Worm (Caenorhabditis elegans) whole organism, L2 larva: Measurements from ENCODE around the gene memi-2.

Experiments used
- C34F6.9 ChIP-seq: fragments of 150-350 bp; optimal IDR thresholded peaks from 2 replicates; lab custom pipeline; 2014; ENCODE audit warnings: missing biosample characterization, missing genetic modification characterization
- F13H6.1 ChIP-seq: sonication (generic microtip); optimal IDR thresholded peaks from 2 replicates; lab custom pipeline; 2016; ENCODE audit warnings: missing genetic modification characterization, missing compliant biosample characterization
- Y55F3AM.14 ChIP-seq: fragments of 200-800 bp; sonication (Bioruptor generic); optimal IDR thresholded peaks from 2 replicates; lab custom pipeline; 2018; ENCODE audit warnings: mild to moderate bottlenecking, missing genetic modification characterization, missing compliant biosample characterization
- ZK546.5 ChIP-seq: sonication (generic microtip); optimal IDR thresholded peaks from 2 replicates; lab custom pipeline; 2017; ENCODE audit warnings: missing biosample characterization, missing genetic modification characterization
- alr-1 ChIP-seq: fragments of 150-350 bp; optimal IDR thresholded peaks from 2 replicates; lab custom pipeline; 2014; ENCODE audit warnings: missing biosample characterization, missing genetic modification characterization
- aly-2 ChIP-seq: fragments of 150-350 bp; optimal IDR thresholded peaks from 2 replicates; lab custom pipeline; 2014; ENCODE audit warnings: missing biosample characterization, missing genetic modification characterization
- ama-1 ChIP-seq: fragments of 150-350 bp; optimal IDR thresholded peaks from 2 replicates; lab custom pipeline; 2018; ENCODE audit warnings: inconsistent platforms
- blmp-1 ChIP-seq: sonication (generic microtip); optimal IDR thresholded peaks from 2 replicates; lab custom pipeline; 2017; ENCODE audit warnings: missing genetic modification characterization, mild to moderate bottlenecking, missing compliant biosample characterization, antibody characterized with exemption, moderate library complexity; ENCODE audit not compliant: insufficient read depth
- ceh-82 ChIP-seq: fragments of 150-350 bp; optimal IDR thresholded peaks from 2 replicates; lab custom pipeline; 2014; ENCODE audit warnings: missing biosample characterization, missing genetic modification characterization
- crh-2 ChIP-seq: sonication (generic microtip); optimal IDR thresholded peaks from 2 replicates; lab custom pipeline; 2017; ENCODE audit warnings: missing biosample characterization, missing genetic modification characterization
- dmd-4 ChIP-seq: sonication (generic microtip); optimal IDR thresholded peaks from 2 replicates; lab custom pipeline; 2017; ENCODE audit warnings: missing biosample characterization, missing genetic modification characterization
- egl-27 ChIP-seq: sonication (generic microtip); optimal IDR thresholded peaks from 3 replicates; lab custom pipeline; 2017; ENCODE audit warnings: missing biosample characterization, missing genetic modification reagents, missing genetic modification characterization
- elt-1 ChIP-seq: fragments of 150-350 bp; optimal IDR thresholded peaks from 2 replicates; lab custom pipeline; 2014; ENCODE audit warnings: missing biosample characterization, missing genetic modification characterization
- elt-3 ChIP-seq: sonication (generic microtip); optimal IDR thresholded peaks from 2 replicates; lab custom pipeline; 2017; ENCODE audit warnings: missing biosample characterization, missing genetic modification characterization
- lin-13 ChIP-seq: fragments of 150-350 bp; optimal IDR thresholded peaks from 2 replicates; lab custom pipeline; 2014; ENCODE audit warnings: missing biosample characterization, missing genetic modification reagents, missing genetic modification characterization
- lin-39 ChIP-seq: fragments of 150-350 bp; optimal IDR thresholded peaks from 2 replicates; lab custom pipeline; 2014; ENCODE audit warnings: missing biosample characterization, missing genetic modification reagents, missing genetic modification characterization
- mab-5 ChIP-seq: fragments of 150-350 bp; optimal IDR thresholded peaks from 2 replicates; lab custom pipeline; 2014; ENCODE audit warnings: missing biosample characterization, missing genetic modification characterization
- mdl-1 ChIP-seq, 2 experiments: fragments of 150-350 bp in 1 of 2; sonication (generic microtip) in 1 of 2; optimal IDR thresholded peaks; 2 replicates each; lab custom pipeline; 2017; ENCODE audit warnings: missing biosample characterization in 2 of 2, missing genetic modification characterization in 2 of 2
- nhr-10 ChIP-seq: sonication (generic microtip); optimal IDR thresholded peaks from 2 replicates; lab custom pipeline; 2017; ENCODE audit warnings: missing biosample characterization, missing genetic modification characterization
- nhr-11 ChIP-seq: fragments of 150-350 bp; optimal IDR thresholded peaks from 2 replicates; lab custom pipeline; 2014; ENCODE audit warnings: missing biosample characterization, missing genetic modification characterization
- nhr-129 ChIP-seq: fragments of 150-350 bp; optimal IDR thresholded peaks from 2 replicates; lab custom pipeline; 2014; ENCODE audit warnings: missing biosample characterization, missing genetic modification characterization
- nhr-21 ChIP-seq: fragments of 150-350 bp; optimal IDR thresholded peaks from 2 replicates; lab custom pipeline; 2014; ENCODE audit warnings: missing biosample characterization, missing genetic modification characterization
- nhr-23 ChIP-seq: fragments of 150-350 bp; optimal IDR thresholded peaks from 2 replicates; lab custom pipeline; 2014; ENCODE audit warnings: missing biosample characterization, missing genetic modification reagents, missing genetic modification characterization
- nhr-237 ChIP-seq: fragments of 150-350 bp; optimal IDR thresholded peaks from 2 replicates; lab custom pipeline; 2014; ENCODE audit warnings: missing biosample characterization, missing genetic modification characterization
- nhr-25 ChIP-seq: fragments of 150-350 bp; sonication (generic microtip); optimal IDR thresholded peaks from 3 replicates; lab custom pipeline; 2014; ENCODE audit warnings: missing biosample characterization, missing genetic modification characterization
- nhr-6 ChIP-seq: fragments of 150-350 bp; optimal IDR thresholded peaks from 2 replicates; lab custom pipeline; 2014; ENCODE audit warnings: missing biosample characterization, missing genetic modification characterization
- nhr-77 ChIP-seq: fragments of 150-350 bp; optimal IDR thresholded peaks from 2 replicates; lab custom pipeline; 2014; ENCODE audit warnings: missing biosample characterization, missing genetic modification characterization
- peb-1 ChIP-seq: fragments of 150-350 bp; optimal IDR thresholded peaks from 2 replicates; lab custom pipeline; 2014; ENCODE audit warnings: missing biosample characterization, missing genetic modification characterization
- sma-9 ChIP-seq, 2 experiments: fragments of 150-350 bp in 1 of 2; sonication (generic microtip) in 1 of 2; optimal IDR thresholded peaks; 2 replicates each; lab custom pipeline; 2014 to 2016; ENCODE audit warnings: missing genetic modification characterization in 2 of 2, mild to moderate bottlenecking in 1 of 2, missing biosample characterization in 1 of 2, missing compliant biosample characterization in 1 of 2, missing genetic modification reagents in 1 of 2, moderate library complexity in 1 of 2
- unc-39 ChIP-seq: fragments of 150-350 bp; optimal IDR thresholded peaks from 2 replicates; lab custom pipeline; 2014; ENCODE audit warnings: missing biosample characterization, missing genetic modification characterization
- unc-55 ChIP-seq: fragments of 150-350 bp; sonication (generic microtip); optimal IDR thresholded peaks from 3 replicates; lab custom pipeline; 2014; ENCODE audit warnings: missing biosample characterization, missing genetic modification reagents, missing genetic modification characterization
- unc-62 ChIP-seq: fragments of 150-350 bp; optimal IDR thresholded peaks from 2 replicates; lab custom pipeline; 2014; ENCODE audit warnings: missing biosample characterization, missing genetic modification reagents, missing genetic modification characterization
- zag-1 ChIP-seq: fragments of 150-350 bp; optimal IDR thresholded peaks from 2 replicates; lab custom pipeline; 2014; ENCODE audit warnings: missing biosample characterization, missing genetic modification characterization
- ztf-1 ChIP-seq: fragments of 200-800 bp; sonication (Bioruptor generic); conservative IDR thresholded peaks from 2 replicates; pipeline ENCODE4 v1.3.6; 2022; ENCODE audit warnings: missing genetic modification characterization, missing compliant biosample characterization
- ztf-11 ChIP-seq: sonication (generic microtip); optimal IDR thresholded peaks from 2 replicates; lab custom pipeline; 2017; ENCODE audit warnings: missing biosample characterization, missing genetic modification characterization

The memi-2 gene

ce11 chrIV:13422200-13422599 is 21.9 kb upstream of the memi-2 start, which contains the start of gene nol-9:
nol-9 (plus strand) TSS chrIV:13422500.
- TF ChIP-seq peb-1 (tag; lab: Kevin White, UChicago) = no peak
- TF ChIP-seq dmd-4 (tag; lab: Kevin White, UChicago) = no peak
- TF ChIP-seq zag-1 (tag; lab: Kevin White, UChicago) = no peak
- TF ChIP-seq lin-39 (tag; lab: Kevin White, UChicago) = no peak
- no peak for TF ChIP-seq ztf-11 (tag; lab: Kevin White, UChicago)
- TF ChIP-seq nhr-237 (tag; lab: Kevin White, UChicago) = no peak
- no peak for TF ChIP-seq lin-13 (GFP tag; lab: Kevin White, UChicago)
- TF ChIP-seq nhr-129 (tag; lab: Kevin White, UChicago) = no peak
- no peak for TF ChIP-seq ceh-82 (tag; lab: Kevin White, UChicago)
- no peak for TF ChIP-seq C34F6.9 (tag; lab: Kevin White, UChicago)
- no peak for TF ChIP-seq aly-2

ce11 chrIV:13415739-13416271 is 15.5 kb upstream of the memi-2 start, which contains the start of the genes pik-1 and aptf-2:
pik-1 (plus strand) TSS chrIV:13416041.
aptf-2 (minus strand) TSS chrIV:13416051.
- no peak for TF ChIP-seq mab-5 (tag; lab: Kevin White, UChicago)
- no peak for TF ChIP-seq zag-1 (tag; lab: Kevin White, UChicago)
- TF ChIP-seq nhr-25 (tag; lab: Kevin White, UChicago) = no peak
- no peak for TF ChIP-seq peb-1 (tag; lab: Kevin White, UChicago)
- TF ChIP-seq ama-1 (lab: Kevin White, UChicago) = no peak
- no peak for TF ChIP-seq ceh-82 (tag; lab: Kevin White, UChicago)
- no peak for TF ChIP-seq Y55F3AM.14 (GFP tag; lab: Kevin White, UChicago)
- peak; percentile 38 for TF ChIP-seq unc-55 (GFP tag; lab: Kevin White, UChicago)
- no peak for TF ChIP-seq elt-1
- peak; percentile 16 for TF ChIP-seq C34F6.9 (tag; lab: Kevin White, UChicago)
- no peak for TF ChIP-seq dmd-4 (tag; lab: Kevin White, UChicago)
- peak; percentile 65 for TF ChIP-seq nhr-129 (tag; lab: Kevin White, UChicago)
- no peak for TF ChIP-seq nhr-21
- no peak for TF ChIP-seq mdl-1 (tag; optimal IDR thresholded peaks at IDR 0.05; lab: Kevin White, UChicago)

- TF ChIP-seq F13H6.1 (peak; percentile 0), ZK546.5 (tag; lab: Kevin White, UChicago) (no peak), unc-62 (GFP tag; lab: Kevin White, UChicago) (no peak), crh-2 (tag; lab: Kevin White, UChicago) (no peak), nhr-23 (tag; lab: Kevin White, UChicago) (no peak), nhr-10 (tag; lab: Kevin White, UChicago) (no peak), lin-39 (tag; lab: Kevin White, UChicago) (no peak), nhr-6 (tag; lab: Kevin White, UChicago) (no peak), unc-39 (tag; lab: Kevin White, UChicago) (no peak), egl-27 (tag; lab: Kevin White, UChicago) (no peak), sma-9 (GFP tag; optimal IDR thresholded peaks at IDR 0.05; lab: Kevin White, UChicago) (no peak), sma-9 (tag; optimal IDR thresholded peaks at IDR 0.05; lab: Kevin White, UChicago) (no peak), Y55F3AM.14 (GFP tag; lab: Kevin White, UChicago) (no peak), ztf-1 (GFP tag; lab: Robert Waterston, UW) (no peak), mdl-1 (tag; optimal IDR thresholded peaks at IDR 0.05; lab: Kevin White, UChicago) (no peak), nhr-129 (tag; lab: Kevin White, UChicago) (peak; percentile 64), zag-1 (tag; lab: Kevin White, UChicago) (no peak), nhr-77 (tag; lab: Kevin White, UChicago) (no peak), alr-1 (tag; lab: Kevin White, UChicago) (no peak), elt-3 (no peak), unc-55 (GFP tag; lab: Kevin White, UChicago) (peak; percentile 15), blmp-1 (tag; lab: Kevin White, UChicago) (no peak), elt-1 (no peak), C34F6.9 (tag; lab: Kevin White, UChicago) (peak; percentile 53)
- TF ChIP-seq, all 48 proteins: peak for 4
Observed at ce11 chrIV:13412845-13413383, 12.6 kb upstream of the memi-2 start, which contains the start of gene gcl-1. gcl-1 (minus strand) TSS chrIV:13412895.

ce11 chrIV:13408018-13408417 is 7.7 kb upstream of the memi-2 start, which contains the start of gene Y62E10A.19:
Y62E10A.19 (minus strand) TSS chrIV:13408306.
- TF ChIP-seq mab-5 (tag; lab: Kevin White, UChicago) (no peak), blmp-1 (tag; lab: Kevin White, UChicago) (peak; percentile 32), nhr-11 (tag; lab: Kevin White, UChicago) (no peak), peb-1 (tag; lab: Kevin White, UChicago) (no peak)
